Fruit fly (Drosophila melanogaster) whole organism, embryonic: ENCODE results near the gene Ccdc58.

Source experiments
- ATbp ChIP-seq: fragments of 200-800 bp; sonication (Bioruptor generic); optimal IDR thresholded peaks from 2 replicates; lab custom pipeline; 2017; ENCODE audit warnings: missing biosample characterization, mild to moderate bottlenecking, missing genetic modification characterization, missing genetic modification reagents
- BEAF-32 ChIP-seq: fragments of 200-800 bp; sonication (Bioruptor generic); optimal IDR thresholded peaks from 3 replicates; lab custom pipeline; 2017; ENCODE audit warnings: missing biosample characterization, missing genetic modification characterization, mild to moderate bottlenecking, moderate library complexity, missing genetic modification reagents
- CG10321 ChIP-seq: fragments of 200-800 bp; sonication (Bioruptor generic); IDR thresholded peaks from 2 replicates; pipeline ENCODE4 v1.3.6; 2022; ENCODE audit warnings: missing biosample characterization, missing genetic modification characterization
- CG10366 ChIP-seq: fragments of 200-800 bp; sonication (Bioruptor generic); IDR thresholded peaks from 2 replicates; pipeline ENCODE4 v1.3.6; 2022; ENCODE audit warnings: missing biosample characterization, missing genetic modification characterization
- CG11723 ChIP-seq: fragments of 200-800 bp; sonication (Bioruptor generic); optimal IDR thresholded peaks from 2 replicates; lab custom pipeline; 2017; ENCODE audit warnings: missing biosample characterization, mild to moderate bottlenecking, missing genetic modification characterization
- CG12299 ChIP-seq: fragments of 200-800 bp; sonication (Bioruptor generic); optimal IDR thresholded peaks from 2 replicates; lab custom pipeline; 2018; ENCODE audit warnings: missing biosample characterization, mild to moderate bottlenecking, missing genetic modification characterization
- CG16863 ChIP-seq: fragments of 200-800 bp; sonication (Bioruptor generic); optimal IDR thresholded peaks from 3 replicates; lab custom pipeline; 2016; ENCODE audit warnings: missing biosample characterization, missing genetic modification characterization
- CG18619 ChIP-seq: fragments of 200-800 bp; sonication (Bioruptor generic); optimal IDR thresholded peaks from 3 replicates; lab custom pipeline; 2017; ENCODE audit warnings: missing biosample characterization, mild to moderate bottlenecking, missing genetic modification characterization
- CG2120 ChIP-seq: fragments of 200-800 bp; sonication (Bioruptor generic); optimal IDR thresholded peaks from 3 replicates; lab custom pipeline; 2016; ENCODE audit warnings: missing biosample characterization, missing genetic modification characterization
- CG2202 ChIP-seq: fragments of 200-800 bp; sonication (Bioruptor generic); optimal IDR thresholded peaks from 2 replicates; lab custom pipeline; 2018; ENCODE audit warnings: missing biosample characterization, mild to moderate bottlenecking, missing genetic modification characterization
- CG32767 ChIP-seq: fragments of 200-800 bp; sonication (Bioruptor generic); IDR thresholded peaks from 2 replicates; pipeline ENCODE4 v1.3.6; 2022; ENCODE audit warnings: missing biosample characterization, missing genetic modification characterization
- CG4328 ChIP-seq: fragments of 200-800 bp; sonication (Bioruptor generic); optimal IDR thresholded peaks from 3 replicates; lab custom pipeline; 2017; ENCODE audit warnings: missing biosample characterization, missing genetic modification reagents, missing genetic modification characterization
- CG4854 ChIP-seq: fragments of 200-800 bp; sonication (Bioruptor generic); optimal IDR thresholded peaks from 2 replicates; lab custom pipeline; 2016; ENCODE audit warnings: missing biosample characterization, missing genetic modification characterization, inconsistent platforms
- CG7786 ChIP-seq: fragments of 200-800 bp; sonication (Bioruptor generic); optimal IDR thresholded peaks from 2 replicates; lab custom pipeline; 2016; ENCODE audit warnings: missing biosample characterization, missing genetic modification characterization
- CG9727 ChIP-seq: fragments of 200-800 bp; sonication (Bioruptor generic); optimal IDR thresholded peaks from 3 replicates; lab custom pipeline; 2017; ENCODE audit warnings: missing biosample characterization, mild to moderate bottlenecking, missing genetic modification characterization
- E2f2 ChIP-seq: fragments of 200-800 bp; sonication (Bioruptor generic); IDR thresholded peaks from 2 replicates; pipeline ENCODE4 v1.3.6; 2022; ENCODE audit warnings: missing biosample characterization, missing genetic modification characterization
- GATAe ChIP-seq: fragments of 200-800 bp; sonication (Bioruptor generic); conservative IDR thresholded peaks from 2 replicates; pipeline ENCODE4 v1.3.6; 2022; ENCODE audit warnings: missing biosample characterization, missing genetic modification characterization
- Hr78 ChIP-seq, 2 experiments: fragments of 200-800 bp in 1 of 2; fragments of >200 bp in 1 of 2; sonication (Bioruptor generic) in 1 of 2; optimal IDR thresholded peaks; 2 replicates each; lab custom pipeline; 2017 to 2019; ENCODE audit warnings: missing biosample characterization in 2 of 2, missing genetic modification characterization in 2 of 2, mild to moderate bottlenecking in 1 of 2, moderate library complexity in 1 of 2
- MBD-R2 ChIP-seq: fragments of 200-800 bp; sonication (Bioruptor generic); IDR thresholded peaks from 2 replicates; pipeline ENCODE4 v1.3.6; 2022; ENCODE audit warnings: missing biosample characterization, missing genetic modification characterization
- Myb ChIP-seq: fragments of 200-800 bp; sonication (Bioruptor generic); optimal IDR thresholded peaks from 2 replicates; lab custom pipeline; 2016; ENCODE audit warnings: missing biosample characterization, missing genetic modification characterization
- NFAT ChIP-seq: fragments of 200-800 bp; sonication (Bioruptor generic); IDR thresholded peaks from 2 replicates; pipeline ENCODE4 v1.3.6; 2022; ENCODE audit warnings: missing biosample characterization, missing genetic modification characterization
- Spps ChIP-seq: fragments of 200-800 bp; sonication (Bioruptor generic); optimal IDR thresholded peaks from 2 replicates; lab custom pipeline; 2018; ENCODE audit warnings: missing biosample characterization, mild to moderate bottlenecking, missing genetic modification characterization
- YL-1 ChIP-seq: fragments of 200-800 bp; sonication (Bioruptor generic); optimal IDR thresholded peaks from 3 replicates; lab custom pipeline; 2017; ENCODE audit warnings: missing biosample characterization, mild to moderate bottlenecking, missing genetic modification characterization
- amos ChIP-seq: fragments of 200-800 bp; sonication (Bioruptor generic); IDR thresholded peaks from 2 replicates; pipeline ENCODE4 v1.3.6; 2022; ENCODE audit warnings: missing biosample characterization, missing genetic modification characterization; ENCODE audit not compliant: partially characterized antibody
- bcd ChIP-seq: fragments of 200-800 bp; sonication (Bioruptor generic); optimal IDR thresholded peaks from 2 replicates; lab custom pipeline; 2017; ENCODE audit warnings: missing biosample characterization, mild to moderate bottlenecking, missing genetic modification characterization
- chinmo ChIP-seq: fragments of 200-800 bp; sonication (Bioruptor generic); IDR thresholded peaks from 4 replicates; pipeline ENCODE4 v1.3.6; 2022; ENCODE audit warnings: missing biosample characterization, missing genetic modification characterization; ENCODE audit not compliant: partially characterized antibody
- corto ChIP-seq: fragments of 200-800 bp; sonication (Bioruptor generic); optimal IDR thresholded peaks from 2 replicates; lab custom pipeline; 2016; ENCODE audit warnings: missing biosample characterization, mild to moderate bottlenecking, missing genetic modification characterization, moderate library complexity
- crc ChIP-seq: fragments of 200-800 bp; sonication (Bioruptor generic); optimal IDR thresholded peaks from 2 replicates; lab custom pipeline; 2016; ENCODE audit warnings: missing biosample characterization, missing genetic modification characterization
- crol ChIP-seq: fragments of 200-800 bp; sonication (Bioruptor generic); IDR thresholded peaks from 2 replicates; pipeline ENCODE4 v1.3.6; 2022; ENCODE audit warnings: missing biosample characterization, missing genetic modification characterization
- dmrt99B ChIP-seq: fragments of 200-800 bp; sonication (Bioruptor generic); optimal IDR thresholded peaks from 2 replicates; lab custom pipeline; 2018; ENCODE audit warnings: missing biosample characterization, mild to moderate bottlenecking, missing genetic modification characterization, moderate library complexity
- ewg ChIP-seq: fragments of 200-800 bp; sonication (Bioruptor generic); optimal IDR thresholded peaks from 3 replicates; lab custom pipeline; 2017; ENCODE audit warnings: mild to moderate bottlenecking, missing biosample characterization, missing genetic modification reagents, missing genetic modification characterization
- ftz-f1 ChIP-seq: fragments of 200-800 bp; sonication (Bioruptor generic); optimal IDR thresholded peaks from 2 replicates; lab custom pipeline; 2016; ENCODE audit warnings: missing biosample characterization, missing genetic modification characterization
- gce ChIP-seq: fragments of 200-800 bp; sonication (Bioruptor generic); IDR thresholded peaks from 3 replicates; pipeline ENCODE4 v1.3.6; 2022; ENCODE audit warnings: missing biosample characterization, missing genetic modification characterization
- hkb ChIP-seq, 2 experiments: fragments of 200-800 bp in 1 of 2; fragments of >200 bp in 1 of 2; sonication (Bioruptor generic) in 1 of 2; IDR thresholded peaks in 1 of 2; optimal IDR thresholded peaks in 1 of 2; 2 replicates each; pipeline versions ENCODE4 v1.3.6 to Lab custom; 2017 to 2022; ENCODE audit warnings: missing biosample characterization in 1 of 2, missing genetic modification characterization in 1 of 2
- insv ChIP-seq, 2 experiments: fragments of 200-800 bp; sonication (Bioruptor generic); optimal IDR thresholded peaks; 3 replicates each; lab custom pipeline; 2016 to 2018; ENCODE audit warnings: missing biosample characterization in 2 of 2, missing genetic modification characterization in 2 of 2
- klu ChIP-seq: fragments of 200-800 bp; sonication (Bioruptor generic); IDR thresholded peaks from 2 replicates; pipeline ENCODE4 v1.3.6; 2022; ENCODE audit warnings: missing biosample characterization, missing genetic modification characterization
- nerfin-1 ChIP-seq: fragments of 200-800 bp; sonication (Bioruptor generic); optimal IDR thresholded peaks from 3 replicates; lab custom pipeline; 2019; ENCODE audit warnings: missing biosample characterization, mild to moderate bottlenecking, missing genetic modification characterization, moderate library complexity
- nom ChIP-seq: fragments of 200-800 bp; sonication (Bioruptor generic); optimal IDR thresholded peaks from 2 replicates; lab custom pipeline; 2017; ENCODE audit warnings: missing biosample characterization, missing genetic modification characterization, mild to moderate bottlenecking, moderate library complexity, missing genetic modification reagents
- pzg ChIP-seq: fragments of 200-800 bp; sonication (Bioruptor generic); optimal IDR thresholded peaks from 3 replicates; lab custom pipeline; 2018; ENCODE audit warnings: missing biosample characterization, mild to moderate bottlenecking, missing genetic modification characterization, moderate library complexity
- salm ChIP-seq: fragments of 200-800 bp; sonication (Bioruptor generic); optimal IDR thresholded peaks from 2 replicates; lab custom pipeline; 2018; ENCODE audit warnings: missing biosample characterization, mild to moderate bottlenecking, missing genetic modification characterization
- so ChIP-seq: fragments of 200-800 bp; sonication (Bioruptor generic); IDR thresholded peaks from 3 replicates; pipeline ENCODE4 v1.3.6; 2022; ENCODE audit warnings: missing biosample characterization, missing genetic modification characterization
- vfl ChIP-seq: fragments of 200-800 bp; sonication (Bioruptor generic); optimal IDR thresholded peaks from 2 replicates; lab custom pipeline; 2016; ENCODE audit warnings: missing biosample characterization, missing genetic modification characterization

Gene Ccdc58

DNA sequence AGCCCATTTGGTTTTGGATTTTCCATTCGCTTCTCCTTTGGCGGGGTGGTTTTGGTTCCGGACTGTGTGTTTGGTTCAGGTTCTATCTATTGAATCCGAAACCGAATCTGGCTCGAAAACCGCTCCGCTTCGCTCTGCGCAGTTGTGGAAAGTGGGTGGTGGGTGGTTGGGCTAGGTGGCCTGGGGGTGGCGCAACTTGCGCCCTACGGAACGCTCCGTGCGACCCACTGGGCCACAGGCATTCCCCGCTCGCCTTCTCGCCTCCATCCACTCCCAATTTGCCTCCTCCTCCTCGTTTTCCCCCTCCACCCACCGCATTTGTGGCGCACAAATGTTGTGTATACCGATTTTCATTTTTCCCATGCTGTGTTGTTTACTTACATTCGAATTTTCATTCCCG is 13.7 kb downstream of the Ccdc58 start (continued):
- TF ChIP-seq ATbp (GFP tag; lab: Kevin White, UChicago) (no peak), chinmo (GFP tag; lab: Robert Waterston, UW) (0 out of 4 replicates have a peak, but pooled peaks have one; percentile 13), pzg (GFP tag; lab: Kevin White, UChicago) (peak; percentile 23), GATAe (GFP tag; lab: Robert Waterston, UW) (no peak), CG16863 (GFP tag; lab: Kevin White, UChicago) (no peak), klu (GFP tag; lab: Robert Waterston, UW) (no peak), E2f2 (GFP tag; lab: Robert Waterston, UW) (peak; percentile 23; the same call in 1 of the 2 replicates), NFAT (GFP tag; lab: Robert Waterston, UW) (0 out of 2 replicates have a peak, but pooled peaks have one; percentile 10), CG7786 (no peak), hkb (optimal IDR thresholded peaks at IDR 0.05; lab: Kevin White, UChicago) (no peak), hkb (GFP tag; IDR thresholded peaks at IDR 0.05; lab: Robert Waterston, UW) (no peak), insv (GFP tag; optimal IDR thresholded peaks at IDR 0.05; lab: Kevin White, UChicago) (no peak), nom (peak; percentile 10), CG10321 (GFP tag; lab: Robert Waterston, UW) (0 out of 2 replicates have a peak, but pooled peaks have one; percentile 14), CG12299 (no peak), so (0 out of 3 replicates have a peak, but pooled peaks have one; percentile 12), CG4854 (no peak), CG11723 (GFP tag; lab: Kevin White, UChicago) (no peak), Hr78 (GFP tag; optimal IDR thresholded peaks at IDR 0.05; lab: Kevin White, UChicago) (no peak), salm (no peak), amos (GFP tag; lab: Robert Waterston, UW) (peak; percentile 37; the same call in 1 of the 2 replicates), CG10366 (GFP tag; lab: Robert Waterston, UW) (no peak), bcd (GFP tag; lab: Kevin White, UChicago) (no peak), crol (GFP tag; lab: Robert Waterston, UW) (peak; percentile 94), Myb (no peak), CG9727 (GFP tag; lab: Kevin White, UChicago) (no peak), nerfin-1 (tag; lab: Kevin White, UChicago) (peak; percentile 3), CG18619 (GFP tag; lab: Kevin White, UChicago) (no peak), vfl (GFP tag; lab: Kevin White, UChicago) (no peak), MBD-R2 (GFP tag; lab: Robert Waterston, UW) (peak; percentile 10; the same call in 1 of the 2 replicates), ftz-f1 (GFP tag; lab: Kevin White, UChicago) (no peak), corto (GFP tag; lab: Kevin White, UChicago) (no peak), dmrt99B (tag; lab: Kevin White, UChicago) (no peak), ewg (GFP tag; lab: Kevin White, UChicago) (peak; percentile 92), YL-1 (peak; percentile 33), crc (no peak), CG4328 (GFP tag; lab: Kevin White, UChicago) (no peak), BEAF-32 (GFP tag; lab: Kevin White, UChicago) (no peak), CG2202 (tag; lab: Kevin White, UChicago) (no peak), gce (GFP tag; lab: Robert Waterston, UW) (0 out of 3 replicates have a peak, but pooled peaks have one; percentile 7), CG32767 (GFP tag; lab: Robert Waterston, UW) (peak; percentile 80), Spps (tag; lab: Kevin White, UChicago) (no peak), CG2120 (GFP tag; lab: Kevin White, UChicago) (no peak)
